Fruit fly (Drosophila melanogaster) whole organism, embryonic: ENCODE data around the gene dia.

Experiments used
- Awh ChIP-seq: fragments of 200-800 bp; sonication (Bioruptor generic); IDR thresholded peaks from 2 replicates; pipeline ENCODE4, ENCODE4 v1.3.6; 2022; ENCODE audit warnings: missing biosample characterization, missing genetic modification characterization
- Bgb ChIP-seq: fragments of 200-800 bp; sonication (Bioruptor generic); IDR thresholded peaks from 2 replicates; pipeline ENCODE4 v1.3.6; 2022; ENCODE audit warnings: missing biosample characterization, missing genetic modification characterization; ENCODE audit not compliant: partially characterized antibody
- BtbVII ChIP-seq: fragments of 200-800 bp; sonication (Bioruptor generic); optimal IDR thresholded peaks from 3 replicates; lab custom pipeline; 2017; ENCODE audit warnings: missing biosample characterization, mild to moderate bottlenecking, missing genetic modification characterization
- CG10543 ChIP-seq: fragments of 200-800 bp; sonication (Bioruptor generic); optimal IDR thresholded peaks from 3 replicates; lab custom pipeline; 2017; ENCODE audit warnings: missing biosample characterization, mild to moderate bottlenecking, missing genetic modification characterization, moderate library complexity
- CG10654 ChIP-seq: fragments of 200-800 bp; sonication (Bioruptor generic); optimal IDR thresholded peaks from 2 replicates; lab custom pipeline; 2016; ENCODE audit warnings: missing biosample characterization, missing genetic modification characterization
- CG12299 ChIP-seq: fragments of 200-800 bp; sonication (Bioruptor generic); optimal IDR thresholded peaks from 2 replicates; lab custom pipeline; 2018; ENCODE audit warnings: missing biosample characterization, mild to moderate bottlenecking, missing genetic modification characterization
- CG13424 ChIP-seq: fragments of 200-800 bp; sonication (Bioruptor generic); optimal IDR thresholded peaks from 2 replicates; lab custom pipeline; 2019; ENCODE audit warnings: missing biosample characterization, mild to moderate bottlenecking, missing genetic modification characterization, moderate library complexity
- CG15514 ChIP-seq: fragments of 200-800 bp; sonication (Bioruptor generic); optimal IDR thresholded peaks from 3 replicates; lab custom pipeline; 2017; ENCODE audit warnings: missing biosample characterization, missing genetic modification characterization, mild to moderate bottlenecking, moderate library complexity, missing genetic modification reagents
- CG18764 ChIP-seq: fragments of 200-800 bp; sonication (Bioruptor generic); optimal IDR thresholded peaks from 3 replicates; lab custom pipeline; 2016; ENCODE audit warnings: missing biosample characterization, missing genetic modification characterization
- CG2199 ChIP-seq: fragments of 200-800 bp; sonication (Bioruptor generic); IDR thresholded peaks from 3 replicates; pipeline ENCODE4 v1.3.6; 2022; ENCODE audit warnings: missing biosample characterization, missing genetic modification characterization
- CG31224 ChIP-seq: fragments of 200-800 bp; sonication (Bioruptor generic); IDR thresholded peaks from 2 replicates; pipeline ENCODE4 v1.3.6; 2022; ENCODE audit warnings: missing biosample characterization, missing genetic modification characterization
- CG31441 ChIP-seq: fragments of 200-800 bp; sonication (Bioruptor generic); IDR thresholded peaks from 2 replicates; pipeline ENCODE4 v1.3.6; 2022; ENCODE audit warnings: missing biosample characterization, missing genetic modification characterization
- CG34224 ChIP-seq: fragments of 200-800 bp; sonication (Bioruptor generic); IDR thresholded peaks from 3 replicates; pipeline ENCODE4 v1.3.6; 2022; ENCODE audit warnings: missing biosample characterization, missing genetic modification characterization; ENCODE audit not compliant: partially characterized antibody
- CG42726 ChIP-seq: fragments of 200-800 bp; sonication (Bioruptor generic); IDR thresholded peaks from 2 replicates; pipeline ENCODE4 v1.3.6; 2022; ENCODE audit warnings: missing biosample characterization, missing genetic modification characterization; ENCODE audit not compliant: partially characterized antibody
- CG6765 ChIP-seq: fragments of 200-800 bp; sonication (Bioruptor generic); optimal IDR thresholded peaks from 3 replicates; lab custom pipeline; 2017; ENCODE audit warnings: missing biosample characterization, mild to moderate bottlenecking, missing genetic modification characterization
- CG7928 ChIP-seq: fragments of 200-800 bp; sonication (Bioruptor generic); optimal IDR thresholded peaks from 2 replicates; lab custom pipeline; 2017; ENCODE audit warnings: missing biosample characterization, mild to moderate bottlenecking, missing genetic modification characterization
- CG7987 ChIP-seq: fragments of 200-800 bp; sonication (Bioruptor generic); optimal IDR thresholded peaks from 2 replicates; lab custom pipeline; 2018; ENCODE audit warnings: missing biosample characterization, mild to moderate bottlenecking, missing genetic modification characterization, moderate library complexity
- CG9932 ChIP-seq: fragments of 200-800 bp; sonication (Bioruptor generic); IDR thresholded peaks from 2 replicates; pipeline ENCODE4 v1.3.6; 2022; ENCODE audit warnings: missing biosample characterization, missing genetic modification characterization
- CrebB ChIP-seq: fragments of 200-800 bp; sonication (Bioruptor generic); optimal IDR thresholded peaks from 3 replicates; lab custom pipeline; 2018; ENCODE audit warnings: missing biosample characterization, mild to moderate bottlenecking, missing genetic modification characterization
- Deaf1 ChIP-seq: fragments of 200-800 bp; optimal IDR thresholded peaks from 3 replicates; lab custom pipeline; 2019; ENCODE audit warnings: missing biosample characterization, mild to moderate bottlenecking, missing genetic modification characterization, moderate library complexity
- E2f1 ChIP-seq: fragments of 200-800 bp; sonication (Bioruptor generic); IDR thresholded peaks from 2 replicates; pipeline ENCODE4 v1.3.6; 2022; ENCODE audit warnings: missing biosample characterization, missing genetic modification characterization
- Gsc ChIP-seq: fragments of 200-800 bp; sonication (Bioruptor generic); IDR thresholded peaks from 2 replicates; pipeline ENCODE4 v1.3.6; 2022; ENCODE audit warnings: missing biosample characterization, missing genetic modification characterization
- H15 ChIP-seq: fragments of 200-800 bp; sonication (Bioruptor generic); IDR thresholded peaks from 3 replicates; pipeline ENCODE4 v1.3.6; 2022; ENCODE audit warnings: missing biosample characterization, missing genetic modification characterization
- Hmr ChIP-seq: fragments of 200-800 bp; sonication (Bioruptor generic); optimal IDR thresholded peaks from 3 replicates; lab custom pipeline; 2017; ENCODE audit warnings: mild to moderate bottlenecking, missing biosample characterization, missing genetic modification reagents, missing genetic modification characterization
- NC2β ChIP-seq: fragments of 200-800 bp; sonication (Bioruptor generic); optimal IDR thresholded peaks from 2 replicates; lab custom pipeline; 2016; ENCODE audit warnings: missing biosample characterization, missing genetic modification characterization
- PHDP ChIP-seq: fragments of 200-800 bp; sonication (Bioruptor generic); optimal IDR thresholded peaks from 3 replicates; lab custom pipeline; 2018; ENCODE audit warnings: missing biosample characterization, mild to moderate bottlenecking, missing genetic modification characterization, moderate library complexity
- YL-1 ChIP-seq: fragments of 200-800 bp; sonication (Bioruptor generic); optimal IDR thresholded peaks from 3 replicates; lab custom pipeline; 2017; ENCODE audit warnings: missing biosample characterization, mild to moderate bottlenecking, missing genetic modification characterization
- bab2 ChIP-seq: fragments of 200-800 bp; sonication (Bioruptor generic); optimal IDR thresholded peaks from 2 replicates; lab custom pipeline; 2016; ENCODE audit warnings: missing biosample characterization, missing genetic modification characterization
- cato ChIP-seq: fragments of 200-800 bp; sonication (Bioruptor generic); optimal IDR thresholded peaks from 2 replicates; lab custom pipeline; 2016; ENCODE audit warnings: missing biosample characterization, missing genetic modification characterization, borderline replicate concordance
- cg ChIP-seq: fragments of 200-800 bp; sonication (Bioruptor generic); optimal IDR thresholded peaks from 3 replicates; lab custom pipeline; 2019; ENCODE audit warnings: missing biosample characterization, mild to moderate bottlenecking, missing genetic modification characterization, moderate library complexity
- gfzf ChIP-seq: fragments of 200-800 bp; sonication (Bioruptor generic); optimal IDR thresholded peaks from 2 replicates; lab custom pipeline; 2016; ENCODE audit warnings: missing biosample characterization, mild to moderate bottlenecking, missing genetic modification characterization, moderate library complexity
- hbn ChIP-seq: fragments of 200-800 bp; sonication (Bioruptor generic); IDR thresholded peaks from 2 replicates; pipeline ENCODE4 v1.3.6; 2022; ENCODE audit warnings: missing biosample characterization, missing genetic modification characterization; ENCODE audit not compliant: partially characterized antibody
- her ChIP-seq: fragments of 200-800 bp; sonication (Bioruptor generic); optimal IDR thresholded peaks from 2 replicates; lab custom pipeline; 2016; ENCODE audit warnings: missing biosample characterization, missing genetic modification characterization
- hkb ChIP-seq, 2 experiments: fragments of 200-800 bp in 1 of 2; fragments of >200 bp in 1 of 2; sonication (Bioruptor generic) in 1 of 2; IDR thresholded peaks in 1 of 2; optimal IDR thresholded peaks in 1 of 2; 2 replicates each; pipeline versions ENCODE4 v1.3.6 to Lab custom; 2017 to 2022; ENCODE audit warnings: missing biosample characterization in 1 of 2, missing genetic modification characterization in 1 of 2
- klu ChIP-seq: fragments of 200-800 bp; sonication (Bioruptor generic); IDR thresholded peaks from 2 replicates; pipeline ENCODE4 v1.3.6; 2022; ENCODE audit warnings: missing biosample characterization, missing genetic modification characterization
- lab ChIP-seq: fragments of 200-800 bp; sonication (Bioruptor generic); optimal IDR thresholded peaks from 3 replicates; lab custom pipeline; 2017; ENCODE audit warnings: missing biosample characterization, missing genetic modification characterization, mild to moderate bottlenecking, moderate library complexity, missing genetic modification reagents
- mirr ChIP-seq: fragments of 200-800 bp; sonication (Bioruptor generic); optimal IDR thresholded peaks from 3 replicates; lab custom pipeline; 2018; ENCODE audit warnings: missing biosample characterization, mild to moderate bottlenecking, missing genetic modification characterization
- nom ChIP-seq: fragments of 200-800 bp; sonication (Bioruptor generic); optimal IDR thresholded peaks from 2 replicates; lab custom pipeline; 2017; ENCODE audit warnings: missing biosample characterization, missing genetic modification characterization, mild to moderate bottlenecking, moderate library complexity, missing genetic modification reagents
- oc ChIP-seq: fragments of 200-800 bp; sonication (Bioruptor generic); optimal IDR thresholded peaks from 2 replicates; lab custom pipeline; 2018; ENCODE audit warnings: missing biosample characterization, mild to moderate bottlenecking, missing genetic modification characterization, moderate library complexity
- onecut ChIP-seq: fragments of 200-800 bp; sonication (Bioruptor generic); IDR thresholded peaks from 2 replicates; pipeline ENCODE4 v1.3.6; 2022; ENCODE audit warnings: missing biosample characterization, missing genetic modification characterization
- sens ChIP-seq: fragments of 200-800 bp; sonication (Bioruptor generic); peaks from one replicate; lab custom pipeline; 2016; ENCODE audit warnings: missing biosample characterization, missing genetic modification characterization
- slbo ChIP-seq: fragments of 200-800 bp; sonication (Bioruptor generic); IDR thresholded peaks from 2 replicates; pipeline ENCODE4 v1.3.6; 2022; ENCODE audit warnings: missing biosample characterization, missing genetic modification characterization
- sna ChIP-seq: fragments of 200-800 bp; sonication (Bioruptor generic); IDR thresholded peaks from 2 replicates; pipeline ENCODE4 v1.3.6; 2022; ENCODE audit warnings: missing biosample characterization, missing genetic modification characterization; ENCODE audit not compliant: partially characterized antibody
- sob ChIP-seq: fragments of 200-800 bp; sonication (Bioruptor generic); IDR thresholded peaks from 2 replicates; pipeline ENCODE4 v1.3.6; 2022; ENCODE audit warnings: missing biosample characterization, missing genetic modification characterization
- sug ChIP-seq: fragments of 200-800 bp; optimal IDR thresholded peaks from 2 replicates; lab custom pipeline; 2019; ENCODE audit warnings: missing biosample characterization, mild to moderate bottlenecking, missing genetic modification characterization, moderate library complexity
- unc-4 ChIP-seq: fragments of 200-800 bp; sonication (Bioruptor generic); IDR thresholded peaks from 2 replicates; pipeline ENCODE4 v1.3.6; 2022; ENCODE audit warnings: missing biosample characterization, missing genetic modification characterization; ENCODE audit not compliant: partially characterized antibody
- vvl ChIP-seq: fragments of 200-800 bp; sonication (Bioruptor generic); IDR thresholded peaks from 2 replicates; pipeline ENCODE4 v1.3.6; 2022; ENCODE audit warnings: missing biosample characterization, missing genetic modification characterization

dia gene

dm6 chr2L:20792988-20793544 lies 35.1 kb downstream of the dia start:
- TF ChIP-seq CG7928 (GFP tag; lab: Kevin White, UChicago) (no peak), lab (GFP tag; lab: Kevin White, UChicago) (peak; percentile 1), CG31441 (GFP tag; lab: Robert Waterston, UW) (no peak), sna (no peak), YL-1 (GFP tag; lab: Kevin White, UChicago) (peak; percentile 2), mirr (peak; percentile 19), Gsc (GFP tag; lab: Robert Waterston, UW) (no peak), CG31224 (no peak), Deaf1 (tag; lab: Kevin White, UChicago) (no peak)

- TF ChIP-seq sob (GFP tag; lab: Robert Waterston, UW): 0 out of 2 replicates have a peak, but pooled peaks have one; percentile 40
- no peak for TF ChIP-seq CG18764
- peak; percentile 32; the same call in 1 of the 2 replicates for TF ChIP-seq onecut (GFP tag; lab: Robert Waterston, UW)
- TF ChIP-seq CG6765 (GFP tag; lab: Kevin White, UChicago): peak; percentile 8
- TF ChIP-seq CG10654 (GFP tag; lab: Kevin White, UChicago): no peak
- no peak for TF ChIP-seq sens (GFP tag; lab: Kevin White, UChicago)
- peak; percentile 39; the same call in 2 of the 3 replicates for TF ChIP-seq CG34224
- TF ChIP-seq klu (GFP tag; lab: Robert Waterston, UW): no peak
- peak; percentile 45 for TF ChIP-seq her (GFP tag; lab: Kevin White, UChicago)
- TF ChIP-seq CG10543 (GFP tag; lab: Kevin White, UChicago): peak; percentile 57
- TF ChIP-seq Awh: peak; percentile 27; the same call in 1 of the 2 replicates
- TF ChIP-seq CrebB: peak; percentile 40
- no peak for TF ChIP-seq NC2β
- peak; percentile 60 for TF ChIP-seq BtbVII (GFP tag; lab: Kevin White, UChicago)
- TF ChIP-seq bab2 (GFP tag; lab: Kevin White, UChicago): no peak
- peak; percentile 23 for TF ChIP-seq CG7987
- 0 out of 3 replicates have a peak, but pooled peaks have one; percentile 71 for TF ChIP-seq CG2199 (GFP tag; lab: Robert Waterston, UW)
- TF ChIP-seq PHDP (tag; lab: Kevin White, UChicago): peak; percentile 2
- peak; percentile 41; the same call in 1 of the 2 replicates for TF ChIP-seq CG42726 (GFP tag; lab: Robert Waterston, UW)
- TF ChIP-seq E2f1 (GFP tag; lab: Robert Waterston, UW): no peak
- peak; percentile 60 for TF ChIP-seq CG15514 (GFP tag; lab: Kevin White, UChicago)
- no peak for TF ChIP-seq CG13424 (tag; lab: Kevin White, UChicago)
- TF ChIP-seq vvl (GFP tag; lab: Robert Waterston, UW): peak; percentile 35; the same call in 1 of the 2 replicates
- peak; percentile 48; the same call in 1 of the 2 replicates for TF ChIP-seq Bgb (GFP tag; lab: Robert Waterston, UW)
- 0 out of 2 replicates have a peak, but pooled peaks have one; percentile 23 for TF ChIP-seq CG9932
- peak; percentile 50; the same call in 1 of the 2 replicates for TF ChIP-seq unc-4 (GFP tag; lab: Robert Waterston, UW)
- peak; percentile 28 for TF ChIP-seq oc (tag; lab: Kevin White, UChicago)
- no peak for TF ChIP-seq H15
- peak; percentile 47; the same call in 1 of the 2 replicates for TF ChIP-seq slbo
- peak; percentile 40 for TF ChIP-seq nom (GFP tag; lab: Kevin White, UChicago)
- peak; percentile 17 for TF ChIP-seq gfzf (GFP tag; lab: Kevin White, UChicago)
- peak; percentile 74 for TF ChIP-seq cg (GFP tag; lab: Kevin White, UChicago)
- TF ChIP-seq Hmr (GFP tag; lab: Kevin White, UChicago): peak; percentile 5
- TF ChIP-seq cato: no peak
- TF ChIP-seq CG12299 (tag; lab: Kevin White, UChicago): peak; percentile 13
- no peak for TF ChIP-seq hkb (optimal IDR thresholded peaks at IDR 0.05; lab: Kevin White, UChicago)
- peak; percentile 39; the same call in 1 of the 2 replicates for TF ChIP-seq hkb (GFP tag; IDR thresholded peaks at IDR 0.05; lab: Robert Waterston, UW)
- peak; percentile 23 for TF ChIP-seq sug
- 0 out of 2 replicates have a peak, but pooled peaks have one; percentile 25 for TF ChIP-seq hbn
These were observed 35.9 kb downstream of the dia start for dm6 chr2L:20793881-20794280.
